Fruit fly (Drosophila melanogaster) whole organism, embryonic: ENCODE data around the gene fliI.

Source experiments
- Awh ChIP-seq: fragments of 200-800 bp; sonication (Bioruptor generic); IDR thresholded peaks from 2 replicates; pipeline ENCODE4, ENCODE4 v1.3.6; 2022; ENCODE audit warnings: missing biosample characterization, missing genetic modification characterization
- CG11456 ChIP-seq: fragments of 200-800 bp; sonication (Bioruptor generic); IDR thresholded peaks from 3 replicates; pipeline ENCODE4 v1.3.6; 2022; ENCODE audit warnings: missing biosample characterization, missing genetic modification characterization
- CG11695 ChIP-seq: fragments of 200-800 bp; sonication (Bioruptor generic); IDR thresholded peaks from 3 replicates; pipeline ENCODE4 v1.3.6; 2022; ENCODE audit warnings: missing biosample characterization, missing genetic modification characterization
- CG12155 ChIP-seq: fragments of 200-800 bp; sonication (Bioruptor generic); optimal IDR thresholded peaks from 3 replicates; lab custom pipeline; 2016; ENCODE audit warnings: missing biosample characterization, missing genetic modification characterization
- CG12659 ChIP-seq: fragments of 200-800 bp; sonication (Bioruptor generic); optimal IDR thresholded peaks from 3 replicates; lab custom pipeline; 2017; ENCODE audit warnings: mild to moderate bottlenecking, missing biosample characterization, missing genetic modification reagents, missing genetic modification characterization
- CG12769 ChIP-seq: fragments of 200-800 bp; sonication (Bioruptor generic); optimal IDR thresholded peaks from 2 replicates; lab custom pipeline; 2019; ENCODE audit warnings: missing biosample characterization, mild to moderate bottlenecking, missing genetic modification characterization, moderate library complexity
- CG16815 ChIP-seq: fragments of 200-800 bp; sonication (Bioruptor generic); optimal IDR thresholded peaks from 3 replicates; lab custom pipeline; 2017; ENCODE audit warnings: missing biosample characterization, mild to moderate bottlenecking, missing genetic modification characterization
- CG1832 ChIP-seq: fragments of 200-800 bp; sonication (Bioruptor generic); optimal IDR thresholded peaks from 2 replicates; lab custom pipeline; 2017; ENCODE audit warnings: missing biosample characterization, mild to moderate bottlenecking, missing genetic modification characterization, inconsistent platforms
- CG2120 ChIP-seq: fragments of 200-800 bp; sonication (Bioruptor generic); optimal IDR thresholded peaks from 3 replicates; lab custom pipeline; 2016; ENCODE audit warnings: missing biosample characterization, missing genetic modification characterization
- CG2129 ChIP-seq: fragments of 200-800 bp; sonication (Bioruptor generic); IDR thresholded peaks from 2 replicates; pipeline ENCODE4 v1.3.6; 2022; ENCODE audit warnings: missing biosample characterization, missing genetic modification characterization; ENCODE audit not compliant: partially characterized antibody
- CG3163 ChIP-seq: fragments of 200-800 bp; sonication (Bioruptor generic); optimal IDR thresholded peaks from 3 replicates; lab custom pipeline; 2016; ENCODE audit warnings: missing biosample characterization, missing genetic modification characterization
- CG32767 ChIP-seq: fragments of 200-800 bp; sonication (Bioruptor generic); IDR thresholded peaks from 2 replicates; pipeline ENCODE4 v1.3.6; 2022; ENCODE audit warnings: missing biosample characterization, missing genetic modification characterization
- CG3281 ChIP-seq: fragments of 200-800 bp; sonication (Bioruptor generic); optimal IDR thresholded peaks from 3 replicates; lab custom pipeline; 2017; ENCODE audit warnings: missing biosample characterization, mild to moderate bottlenecking, missing genetic modification characterization
- CG4730 ChIP-seq: fragments of 200-800 bp; sonication (Bioruptor generic); IDR thresholded peaks from 2 replicates; pipeline ENCODE4 v1.3.6; 2022; ENCODE audit warnings: missing biosample characterization, missing genetic modification characterization
- CG5953 ChIP-seq: fragments of 200-800 bp; sonication (Bioruptor generic); IDR thresholded peaks from 2 replicates; pipeline ENCODE4 v1.3.6; 2022; ENCODE audit warnings: missing biosample characterization, missing genetic modification characterization
- CG9215 ChIP-seq: fragments of 200-800 bp; sonication (Bioruptor generic); IDR thresholded peaks from 2 replicates; pipeline ENCODE4 v1.3.6; 2022; ENCODE audit warnings: missing biosample characterization, missing genetic modification characterization
- CG9797 ChIP-seq: fragments of 200-800 bp; sonication (Bioruptor generic); optimal IDR thresholded peaks from 3 replicates; lab custom pipeline; 2018; ENCODE audit warnings: missing biosample characterization, mild to moderate bottlenecking, missing genetic modification characterization
- CHES-1-like ChIP-seq: fragments of 200-800 bp; sonication (Bioruptor generic); optimal IDR thresholded peaks from 2 replicates; lab custom pipeline; 2016; ENCODE audit warnings: missing biosample characterization, missing genetic modification characterization
- CTCF ChIP-seq: fragments of 200-800 bp; sonication (Bioruptor generic); optimal IDR thresholded peaks from 2 replicates; lab custom pipeline; 2017; ENCODE audit warnings: missing biosample characterization, mild to moderate bottlenecking, missing genetic modification characterization, moderate library complexity
- Dll ChIP-seq: fragments of 200-800 bp; sonication (Bioruptor generic); IDR thresholded peaks from 4 replicates; pipeline ENCODE4 v1.3.6; 2022; ENCODE audit warnings: missing biosample characterization, missing genetic modification characterization; ENCODE audit not compliant: partially characterized antibody
- Eip74EF ChIP-seq, 2 experiments: fragments of 200-800 bp in 1 of 2; fragments of >200 bp in 1 of 2; sonication (Bioruptor generic) in 1 of 2; optimal IDR thresholded peaks; 2 replicates each; lab custom pipeline; 2017 to 2019; ENCODE audit warnings: missing biosample characterization in 2 of 2, missing genetic modification characterization in 2 of 2, mild to moderate bottlenecking in 1 of 2, moderate library complexity in 1 of 2
- HLH3B ChIP-seq: fragments of 200-800 bp; sonication (Bioruptor generic); IDR thresholded peaks from 2 replicates; pipeline ENCODE4 v1.3.6; 2022; ENCODE audit warnings: missing biosample characterization, missing genetic modification characterization
- Hey ChIP-seq: fragments of 200-800 bp; sonication (Bioruptor generic); optimal IDR thresholded peaks from 3 replicates; lab custom pipeline; 2018; ENCODE audit warnings: missing biosample characterization, mild to moderate bottlenecking, missing genetic modification characterization
- HmgZ ChIP-seq: fragments of 200-800 bp; sonication (Bioruptor generic); optimal IDR thresholded peaks from 2 replicates; lab custom pipeline; 2018; ENCODE audit warnings: missing biosample characterization, mild to moderate bottlenecking, missing genetic modification characterization
- Hmr ChIP-seq: fragments of 200-800 bp; sonication (Bioruptor generic); optimal IDR thresholded peaks from 3 replicates; lab custom pipeline; 2017; ENCODE audit warnings: mild to moderate bottlenecking, missing biosample characterization, missing genetic modification reagents, missing genetic modification characterization
- Lhr ChIP-seq: fragments of 200-800 bp; sonication (Bioruptor generic); optimal IDR thresholded peaks from 3 replicates; lab custom pipeline; 2017; ENCODE audit warnings: mild to moderate bottlenecking, missing biosample characterization, missing genetic modification reagents, missing genetic modification characterization
- Mad ChIP-seq: fragments of 200-800 bp; sonication (Bioruptor generic); optimal IDR thresholded peaks from 2 replicates; lab custom pipeline; 2016; ENCODE audit warnings: missing biosample characterization, missing genetic modification characterization
- Med ChIP-seq: fragments of 200-800 bp; sonication (Bioruptor generic); peaks from one replicate; lab custom pipeline; 2016; ENCODE audit warnings: missing biosample characterization, missing genetic modification characterization, mild to moderate bottlenecking, inconsistent platforms, moderate library complexity
- Mrtf ChIP-seq: fragments of 200-800 bp; sonication (Bioruptor generic); IDR thresholded peaks from 3 replicates; pipeline ENCODE4 v1.3.6; 2022; ENCODE audit warnings: missing biosample characterization, missing genetic modification characterization
- Ravus ChIP-seq: fragments of 200-800 bp; sonication (Bioruptor generic); IDR thresholded peaks from 2 replicates; pipeline ENCODE4 v1.3.6; 2022; ENCODE audit warnings: missing biosample characterization, missing genetic modification characterization
- aop ChIP-seq: fragments of 200-800 bp; sonication (Bioruptor generic); IDR thresholded peaks from 2 replicates; pipeline ENCODE4 v1.3.6; 2022; ENCODE audit warnings: missing biosample characterization, missing genetic modification characterization
- az2 ChIP-seq: fragments of 200-800 bp; sonication (Bioruptor generic); optimal IDR thresholded peaks from 3 replicates; lab custom pipeline; 2016; ENCODE audit warnings: missing biosample characterization, missing genetic modification characterization
- cad ChIP-seq: fragments of >200 bp; optimal IDR thresholded peaks from 2 replicates; lab custom pipeline; 2017; ENCODE audit warnings: missing biosample characterization, missing genetic modification characterization
- dmrt99B ChIP-seq: fragments of 200-800 bp; sonication (Bioruptor generic); optimal IDR thresholded peaks from 2 replicates; lab custom pipeline; 2018; ENCODE audit warnings: missing biosample characterization, mild to moderate bottlenecking, missing genetic modification characterization, moderate library complexity
- gce ChIP-seq: fragments of 200-800 bp; sonication (Bioruptor generic); IDR thresholded peaks from 3 replicates; pipeline ENCODE4 v1.3.6; 2022; ENCODE audit warnings: missing biosample characterization, missing genetic modification characterization
- grau ChIP-seq: fragments of 200-800 bp; optimal IDR thresholded peaks from 3 replicates; lab custom pipeline; 2019; ENCODE audit warnings: missing biosample characterization, mild to moderate bottlenecking, missing genetic modification characterization, moderate library complexity
- gsb ChIP-seq: fragments of 200-800 bp; sonication (Bioruptor generic); IDR thresholded peaks from 2 replicates; pipeline ENCODE4 v1.3.6; 2022; ENCODE audit warnings: missing biosample characterization, missing genetic modification characterization
- jumu ChIP-seq: fragments of 200-800 bp; sonication (Bioruptor generic); optimal IDR thresholded peaks from 3 replicates; lab custom pipeline; 2016; ENCODE audit warnings: missing biosample characterization, missing genetic modification characterization
- kah ChIP-seq: fragments of 200-800 bp; sonication (Bioruptor generic); optimal IDR thresholded peaks from 2 replicates; lab custom pipeline; 2018; ENCODE audit warnings: missing biosample characterization, mild to moderate bottlenecking, missing genetic modification characterization
- lmd ChIP-seq: fragments of 200-800 bp; sonication (Bioruptor generic); IDR thresholded peaks from 2 replicates; pipeline ENCODE4 v1.3.6; 2022; ENCODE audit warnings: missing biosample characterization, missing genetic modification characterization
- nau ChIP-seq: fragments of 200-800 bp; sonication (Bioruptor generic); optimal IDR thresholded peaks from 3 replicates; lab custom pipeline; 2017; ENCODE audit warnings: missing biosample characterization, mild to moderate bottlenecking, missing genetic modification characterization, missing genetic modification reagents
- nom ChIP-seq: fragments of 200-800 bp; sonication (Bioruptor generic); optimal IDR thresholded peaks from 2 replicates; lab custom pipeline; 2017; ENCODE audit warnings: missing biosample characterization, missing genetic modification characterization, mild to moderate bottlenecking, moderate library complexity, missing genetic modification reagents
- pho ChIP-seq: fragments of 200-800 bp; sonication (Bioruptor generic); optimal IDR thresholded peaks from 2 replicates; lab custom pipeline; 2016; ENCODE audit warnings: missing biosample characterization, missing genetic modification characterization
- scrt ChIP-seq: fragments of 200-800 bp; sonication (Bioruptor generic); optimal IDR thresholded peaks from 2 replicates; lab custom pipeline; 2018; ENCODE audit warnings: missing biosample characterization, mild to moderate bottlenecking, missing genetic modification characterization, moderate library complexity
- ssp ChIP-seq: fragments of 200-800 bp; sonication (Bioruptor generic); IDR thresholded peaks from 2 replicates; pipeline ENCODE4 v1.3.6; 2022; ENCODE audit warnings: missing biosample characterization, missing genetic modification characterization
- twi ChIP-seq: fragments of 200-800 bp; optimal IDR thresholded peaks from 2 replicates; lab custom pipeline; 2019; ENCODE audit warnings: missing biosample characterization, mild to moderate bottlenecking, missing genetic modification characterization, moderate library complexity
- vfl ChIP-seq: fragments of 200-800 bp; sonication (Bioruptor generic); optimal IDR thresholded peaks from 2 replicates; lab custom pipeline; 2016; ENCODE audit warnings: missing biosample characterization, missing genetic modification characterization
- vvl ChIP-seq: fragments of 200-800 bp; sonication (Bioruptor generic); IDR thresholded peaks from 2 replicates; pipeline ENCODE4 v1.3.6; 2022; ENCODE audit warnings: missing biosample characterization, missing genetic modification characterization
- wor ChIP-seq: fragments of 200-800 bp; sonication (Bioruptor generic); IDR thresholded peaks from 2 replicates; pipeline ENCODE4 v1.3.6; 2022; ENCODE audit warnings: missing biosample characterization, missing genetic modification characterization
- zfh2 ChIP-seq: fragments of 200-800 bp; sonication (Bioruptor generic); optimal IDR thresholded peaks from 2 replicates; lab custom pipeline; 2016; ENCODE audit warnings: missing biosample characterization, missing genetic modification characterization

fliI gene

DNA sequence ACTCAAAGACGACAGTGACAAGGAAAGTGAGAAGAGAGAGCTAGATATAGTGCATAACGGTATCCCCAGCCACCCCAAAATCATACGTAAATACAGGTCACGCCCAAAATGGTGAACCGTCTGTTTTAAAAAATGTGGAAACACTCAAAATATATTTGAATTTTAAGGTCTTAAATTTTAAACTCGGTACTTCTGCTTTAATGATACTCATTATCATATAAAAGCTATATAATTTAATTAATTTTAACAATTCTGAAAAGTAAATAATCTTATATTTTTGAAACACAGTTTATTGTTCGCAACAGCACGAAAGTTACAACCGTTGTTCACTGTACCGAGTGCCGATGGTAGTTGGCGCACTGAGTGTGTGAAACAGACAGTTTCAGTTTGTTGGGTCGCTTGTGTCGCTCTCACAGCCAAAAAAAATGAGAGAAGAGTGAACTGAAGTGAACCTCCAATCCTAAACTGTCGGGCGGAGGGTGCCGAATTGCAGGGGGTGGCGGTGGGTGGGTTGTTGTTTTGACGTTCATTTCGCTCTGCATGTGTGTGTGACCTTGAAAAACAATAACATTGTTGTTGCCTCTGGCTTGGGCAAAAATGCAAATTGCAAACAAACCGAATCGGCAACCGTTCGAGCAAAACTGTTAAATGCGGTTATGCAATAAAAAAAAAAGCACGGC lies 26.9 kb downstream of the fliI start (continued):
- TF ChIP-seq ssp (peak; percentile 79), Hmr (GFP tag; lab: Kevin White, UChicago) (peak; percentile 96), gsb (GFP tag; lab: Robert Waterston, UW) (peak; percentile 84), CG2120 (GFP tag; lab: Kevin White, UChicago) (peak; percentile 63), CHES-1-like (peak; percentile 41), nom (GFP tag; lab: Kevin White, UChicago) (peak; percentile 55), Mrtf (GFP tag; lab: Robert Waterston, UW) (peak; percentile 74), CG12659 (peak; percentile 96), nau (GFP tag; lab: Kevin White, UChicago) (peak; percentile 90), wor (GFP tag; lab: Robert Waterston, UW) (peak; percentile 89), vvl (GFP tag; lab: Robert Waterston, UW) (peak; percentile 88), pho (GFP tag; lab: Kevin White, UChicago) (peak; percentile 31), CG12155 (GFP tag; lab: Kevin White, UChicago) (peak; percentile 83), CTCF (peak; percentile 51), CG12769 (peak; percentile 82), zfh2 (GFP tag; lab: Kevin White, UChicago) (peak; percentile 34), CG9215 (peak; percentile 89), jumu (GFP tag; lab: Kevin White, UChicago) (peak; percentile 41), vfl (GFP tag; lab: Kevin White, UChicago) (peak; percentile 34), HLH3B (GFP tag; lab: Robert Waterston, UW) (peak; percentile 87), CG1832 (GFP tag; lab: Kevin White, UChicago) (no peak), az2 (peak; percentile 87), Awh (GFP tag; lab: Robert Waterston, UW) (peak; percentile 83), grau (tag; lab: Kevin White, UChicago) (peak; percentile 99), CG16815 (GFP tag; lab: Kevin White, UChicago) (peak; percentile 87), CG11695 (peak; percentile 88), CG3281 (peak; percentile 95), lmd (GFP tag; lab: Robert Waterston, UW) (peak; percentile 93), Lhr (GFP tag; lab: Kevin White, UChicago) (peak; percentile 71), gce (GFP tag; lab: Robert Waterston, UW) (peak; percentile 40; the same call in 1 of the 3 replicates), twi (peak; percentile 84), HmgZ (tag; lab: Kevin White, UChicago) (peak; percentile 88), Eip74EF (GFP tag; optimal IDR thresholded peaks at IDR 0.05; lab: Kevin White, UChicago) (peak in 1 of 2 experiments; percentile 91), scrt (peak; percentile 90), CG3163 (GFP tag; lab: Kevin White, UChicago) (no peak), Mad (GFP tag; lab: Kevin White, UChicago) (peak; percentile 58), Dll (no peak), CG5953 (GFP tag; lab: Robert Waterston, UW) (peak; percentile 57; the same call in 1 of the 2 replicates), CG9797 (GFP tag; lab: Kevin White, UChicago) (peak; percentile 6), kah (GFP tag; lab: Kevin White, UChicago) (peak; percentile 82), CG2129 (GFP tag; lab: Robert Waterston, UW) (no peak), cad (no peak), aop (no peak), dmrt99B (tag; lab: Kevin White, UChicago) (peak; percentile 96), Hey (tag; lab: Kevin White, UChicago) (no peak), CG32767 (GFP tag; lab: Robert Waterston, UW) (peak; percentile 86), Ravus (GFP tag; lab: Robert Waterston, UW) (peak; percentile 80), CG4730 (GFP tag; lab: Robert Waterston, UW) (peak; percentile 84), Med (GFP tag; lab: Kevin White, UChicago) (peak; percentile 91), CG11456 (peak; percentile 83)
